Worm (Caenorhabditis elegans) whole organism, L2 larva: ENCODE data around the gene fard-1.

Experiments used
- C34F6.9 ChIP-seq: fragments of 150-350 bp; optimal IDR thresholded peaks from 2 replicates; lab custom pipeline; 2014; ENCODE audit warnings: missing biosample characterization, missing genetic modification characterization
- F13H6.1 ChIP-seq: sonication (generic microtip); optimal IDR thresholded peaks from 2 replicates; lab custom pipeline; 2016; ENCODE audit warnings: missing genetic modification characterization, missing compliant biosample characterization
- Y55F3AM.14 ChIP-seq: fragments of 200-800 bp; sonication (Bioruptor generic); optimal IDR thresholded peaks from 2 replicates; lab custom pipeline; 2018; ENCODE audit warnings: mild to moderate bottlenecking, missing genetic modification characterization, missing compliant biosample characterization
- alr-1 ChIP-seq: fragments of 150-350 bp; optimal IDR thresholded peaks from 2 replicates; lab custom pipeline; 2014; ENCODE audit warnings: missing biosample characterization, missing genetic modification characterization
- ama-1 ChIP-seq: fragments of 150-350 bp; optimal IDR thresholded peaks from 2 replicates; lab custom pipeline; 2018; ENCODE audit warnings: inconsistent platforms
- blmp-1 ChIP-seq: sonication (generic microtip); optimal IDR thresholded peaks from 2 replicates; lab custom pipeline; 2017; ENCODE audit warnings: missing genetic modification characterization, mild to moderate bottlenecking, missing compliant biosample characterization, antibody characterized with exemption, moderate library complexity; ENCODE audit not compliant: insufficient read depth
- ceh-16 ChIP-seq: fragments of 150-350 bp; optimal IDR thresholded peaks from 2 replicates; lab custom pipeline; 2014; ENCODE audit warnings: missing biosample characterization, missing genetic modification characterization
- ceh-82 ChIP-seq: fragments of 150-350 bp; optimal IDR thresholded peaks from 2 replicates; lab custom pipeline; 2014; ENCODE audit warnings: missing biosample characterization, missing genetic modification characterization
- crh-2 ChIP-seq: sonication (generic microtip); optimal IDR thresholded peaks from 2 replicates; lab custom pipeline; 2017; ENCODE audit warnings: missing biosample characterization, missing genetic modification characterization
- egl-27 ChIP-seq: sonication (generic microtip); optimal IDR thresholded peaks from 3 replicates; lab custom pipeline; 2017; ENCODE audit warnings: missing biosample characterization, missing genetic modification reagents, missing genetic modification characterization
- elt-1 ChIP-seq: fragments of 150-350 bp; optimal IDR thresholded peaks from 2 replicates; lab custom pipeline; 2014; ENCODE audit warnings: missing biosample characterization, missing genetic modification characterization
- fos-1 ChIP-seq: fragments of 150-350 bp; optimal IDR thresholded peaks from 2 replicates; lab custom pipeline; 2014; ENCODE audit warnings: missing biosample characterization, missing genetic modification characterization
- lin-11 ChIP-seq: fragments of 150-350 bp; sonication (generic microtip); optimal IDR thresholded peaks from 2 replicates; lab custom pipeline; 2014; ENCODE audit warnings: missing biosample characterization, missing genetic modification characterization, inconsistent platforms, mixed read lengths
- lin-13 ChIP-seq: fragments of 150-350 bp; optimal IDR thresholded peaks from 2 replicates; lab custom pipeline; 2014; ENCODE audit warnings: missing biosample characterization, missing genetic modification reagents, missing genetic modification characterization
- lsy-2 ChIP-seq, 2 experiments: fragments of 150-350 bp in 1 of 2; sonication (generic microtip) in 1 of 2; optimal IDR thresholded peaks; 2 replicates each; lab custom pipeline; 2014 to 2017; ENCODE audit warnings: missing biosample characterization in 2 of 2, missing genetic modification characterization in 2 of 2
- mab-5 ChIP-seq: fragments of 150-350 bp; optimal IDR thresholded peaks from 2 replicates; lab custom pipeline; 2014; ENCODE audit warnings: missing biosample characterization, missing genetic modification characterization
- mdl-1 ChIP-seq, 2 experiments: fragments of 150-350 bp in 1 of 2; sonication (generic microtip) in 1 of 2; optimal IDR thresholded peaks; 2 replicates each; lab custom pipeline; 2017; ENCODE audit warnings: missing biosample characterization in 2 of 2, missing genetic modification characterization in 2 of 2
- nhr-11 ChIP-seq: fragments of 150-350 bp; optimal IDR thresholded peaks from 2 replicates; lab custom pipeline; 2014; ENCODE audit warnings: missing biosample characterization, missing genetic modification characterization
- nhr-12 ChIP-seq: fragments of 150-350 bp; optimal IDR thresholded peaks from 2 replicates; lab custom pipeline; 2014; ENCODE audit warnings: missing biosample characterization, missing genetic modification characterization
- nhr-129 ChIP-seq: fragments of 150-350 bp; optimal IDR thresholded peaks from 2 replicates; lab custom pipeline; 2014; ENCODE audit warnings: missing biosample characterization, missing genetic modification characterization
- nhr-21 ChIP-seq: fragments of 150-350 bp; optimal IDR thresholded peaks from 2 replicates; lab custom pipeline; 2014; ENCODE audit warnings: missing biosample characterization, missing genetic modification characterization
- nhr-25 ChIP-seq: fragments of 150-350 bp; sonication (generic microtip); optimal IDR thresholded peaks from 3 replicates; lab custom pipeline; 2014; ENCODE audit warnings: missing biosample characterization, missing genetic modification characterization
- nhr-6 ChIP-seq: fragments of 150-350 bp; optimal IDR thresholded peaks from 2 replicates; lab custom pipeline; 2014; ENCODE audit warnings: missing biosample characterization, missing genetic modification characterization
- nhr-77 ChIP-seq: fragments of 150-350 bp; optimal IDR thresholded peaks from 2 replicates; lab custom pipeline; 2014; ENCODE audit warnings: missing biosample characterization, missing genetic modification characterization
- sem-4 ChIP-seq: fragments of 150-350 bp; optimal IDR thresholded peaks from 2 replicates; lab custom pipeline; 2014; ENCODE audit warnings: missing biosample characterization, missing genetic modification reagents, missing genetic modification characterization
- sma-3 ChIP-seq: sonication (generic microtip); optimal IDR thresholded peaks from 2 replicates; lab custom pipeline; 2016; ENCODE audit warnings: missing genetic modification reagents, missing genetic modification characterization, missing compliant biosample characterization
- sma-9 ChIP-seq, 2 experiments: fragments of 150-350 bp in 1 of 2; sonication (generic microtip) in 1 of 2; optimal IDR thresholded peaks; 2 replicates each; lab custom pipeline; 2014 to 2016; ENCODE audit warnings: missing genetic modification characterization in 2 of 2, mild to moderate bottlenecking in 1 of 2, missing biosample characterization in 1 of 2, missing compliant biosample characterization in 1 of 2, missing genetic modification reagents in 1 of 2, moderate library complexity in 1 of 2
- snpc-4 ChIP-seq: fragments of 150-350 bp; optimal IDR thresholded peaks from 2 replicates; lab custom pipeline; 2014; ENCODE audit warnings: missing biosample characterization, missing genetic modification characterization
- unc-55 ChIP-seq: fragments of 150-350 bp; sonication (generic microtip); optimal IDR thresholded peaks from 3 replicates; lab custom pipeline; 2014; ENCODE audit warnings: missing biosample characterization, missing genetic modification reagents, missing genetic modification characterization
- ztf-11 ChIP-seq: sonication (generic microtip); optimal IDR thresholded peaks from 2 replicates; lab custom pipeline; 2017; ENCODE audit warnings: missing biosample characterization, missing genetic modification characterization
- ztf-4 ChIP-seq: fragments of 150-350 bp; optimal IDR thresholded peaks from 2 replicates; lab custom pipeline; 2014; ENCODE audit warnings: missing biosample characterization, missing genetic modification characterization

The fard-1 gene

ce11 chrX:2890041-2890650, 43.0 kb upstream of the fard-1 start:
- TF ChIP-seq nhr-12 (tag; lab: Kevin White, UChicago), result no peak
- TF ChIP-seq C34F6.9, result no peak
- no peak for TF ChIP-seq nhr-129
- no peak for TF ChIP-seq elt-1 (tag; lab: Kevin White, UChicago)
- peak; percentile 45 for TF ChIP-seq ama-1 (lab: Kevin White, UChicago)
- TF ChIP-seq sma-3 (GFP tag; lab: Kevin White, UChicago), result no peak
- TF ChIP-seq lsy-2 (tag; optimal IDR thresholded peaks at IDR 0.05; lab: Kevin White, UChicago), result peak in 1 of 2 experiments; percentile 34
- no peak for TF ChIP-seq nhr-11 (tag; lab: Kevin White, UChicago)
- no peak for TF ChIP-seq lin-11 (tag; lab: Kevin White, UChicago)
- no peak for TF ChIP-seq nhr-77 (tag; lab: Kevin White, UChicago)
- peak; percentile 22 for TF ChIP-seq nhr-21 (tag; lab: Kevin White, UChicago)
- TF ChIP-seq ceh-82, result no peak

- TF ChIP-seq sma-9 (GFP tag; optimal IDR thresholded peaks at IDR 0.05; lab: Kevin White, UChicago), result peak; percentile 94
- no peak for TF ChIP-seq sma-9 (tag; optimal IDR thresholded peaks at IDR 0.05; lab: Kevin White, UChicago)
- peak in 1 of 2 experiments; percentile 47 for TF ChIP-seq lsy-2 (tag; optimal IDR thresholded peaks at IDR 0.05; lab: Kevin White, UChicago)
- peak; percentile 53 for TF ChIP-seq crh-2 (tag; lab: Kevin White, UChicago)
- no peak for TF ChIP-seq ceh-16 (tag; lab: Kevin White, UChicago)
- peak; percentile 75 for TF ChIP-seq ama-1 (lab: Kevin White, UChicago)
- peak; percentile 74 for TF ChIP-seq sma-3 (GFP tag; lab: Kevin White, UChicago)
- TF ChIP-seq sem-4 (tag; lab: Kevin White, UChicago), result peak; percentile 59
- TF ChIP-seq C34F6.9, result peak; percentile 17
- peak; percentile 81 for TF ChIP-seq blmp-1
- TF ChIP-seq F13H6.1 (tag; lab: Kevin White, UChicago), result peak; percentile 31
- TF ChIP-seq nhr-21 (tag; lab: Kevin White, UChicago), result peak; percentile 94
- no peak for TF ChIP-seq nhr-12 (tag; lab: Kevin White, UChicago)
- TF ChIP-seq fos-1 (tag; lab: Kevin White, UChicago), result no peak
- peak; percentile 58 for TF ChIP-seq ztf-4 (tag; lab: Kevin White, UChicago)
- peak; percentile 53 to 66 for TF ChIP-seq mdl-1 (tag; optimal IDR thresholded peaks at IDR 0.05; lab: Kevin White, UChicago)
- no peak for TF ChIP-seq Y55F3AM.14 (GFP tag; lab: Kevin White, UChicago)
- TF ChIP-seq egl-27, result peak; percentile 65
- peak; percentile 90 for TF ChIP-seq nhr-129
- no peak for TF ChIP-seq unc-55
- peak; percentile 92 for TF ChIP-seq nhr-25 (tag; lab: Kevin White, UChicago)
- TF ChIP-seq lin-13 (GFP tag; lab: Kevin White, UChicago), result no peak
- TF ChIP-seq nhr-6, result peak; percentile 51
- TF ChIP-seq mab-5 (tag; lab: Kevin White, UChicago), result no peak
- no peak for TF ChIP-seq ztf-11 (tag; lab: Kevin White, UChicago)
- TF ChIP-seq, all 48 proteins: peak for 16
Observed at ce11 chrX:2891141-2891739, 41.9 kb upstream of the fard-1 start, which contains the start of gene B0410.3. B0410.3 (minus strand) TSS chrX:2891491.

DNA sequence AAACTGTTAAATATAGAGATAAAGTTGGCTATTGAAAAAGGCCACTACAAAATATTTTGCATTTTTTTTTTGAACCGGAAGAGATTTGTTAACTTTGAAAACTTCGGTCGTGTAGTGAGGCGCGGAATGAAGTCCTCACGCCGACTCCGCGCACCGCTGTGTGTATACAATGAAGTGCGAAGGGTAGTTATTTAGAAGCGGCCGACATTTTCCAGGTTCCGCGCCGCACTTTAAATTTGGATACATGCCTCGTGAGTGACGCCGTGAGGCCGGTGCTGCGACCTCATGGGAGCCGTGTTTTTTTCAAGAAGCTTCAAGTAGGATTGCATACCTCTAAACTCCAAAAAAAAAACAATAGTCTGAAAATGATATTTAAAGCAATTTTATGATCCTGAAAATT, 41.3 kb upstream of the fard-1 start:
- TF ChIP-seq snpc-4 (tag; lab: Kevin White, UChicago) (peak; percentile 92), nhr-6 (no peak)
- TF ChIP-seq, all 48 proteins: peak for 1

- no peak for TF ChIP-seq alr-1 (tag; lab: Kevin White, UChicago)
- TF ChIP-seq nhr-25 (tag; lab: Kevin White, UChicago), result peak; percentile 82
- TF ChIP-seq F13H6.1 (tag; lab: Kevin White, UChicago), result no peak
- TF ChIP-seq sma-9 (GFP tag; optimal IDR thresholded peaks at IDR 0.05; lab: Kevin White, UChicago), result peak; percentile 84
- TF ChIP-seq sma-9 (tag; optimal IDR thresholded peaks at IDR 0.05; lab: Kevin White, UChicago), result no peak
- TF ChIP-seq nhr-21 (tag; lab: Kevin White, UChicago), result peak; percentile 82
- no peak for TF ChIP-seq lin-13 (GFP tag; lab: Kevin White, UChicago)
- TF ChIP-seq sma-3 (GFP tag; lab: Kevin White, UChicago), result peak; percentile 74
- peak; percentile 33 for TF ChIP-seq nhr-129
Observed at ce11 chrX:2893026-2893662, 40.0 kb upstream of the fard-1 start.
